Fruit fly (Drosophila melanogaster) S2 (cell line): ENCODE results near the gene CG31064.

ENCODE experiments used
- CG8478 ChIP-seq: fragments of >200 bp; optimal IDR thresholded peaks from 2 replicates; lab custom pipeline; 2018
- CTCF ChIP-seq, 2 experiments: fragments of >200 bp; optimal IDR thresholded peaks; 2 replicates each; lab custom pipeline; 2018

The CG31064 gene

dm6 chr3R:27238438-27239301, at the start of gene CG31064, which contains the start of gene PolA2:
TSS of gene CG31064 (minus strand) at chr3R:27239085.
TSS of gene PolA2 (plus strand) at chr3R:27239163.
- TF ChIP-seq CG8478 (lab: Kevin White, UChicago) (no peak), CTCF (optimal IDR thresholded peaks at IDR 0.05; lab: Kevin White, UChicago) (peak; percentile 19 to 31)

DNA sequence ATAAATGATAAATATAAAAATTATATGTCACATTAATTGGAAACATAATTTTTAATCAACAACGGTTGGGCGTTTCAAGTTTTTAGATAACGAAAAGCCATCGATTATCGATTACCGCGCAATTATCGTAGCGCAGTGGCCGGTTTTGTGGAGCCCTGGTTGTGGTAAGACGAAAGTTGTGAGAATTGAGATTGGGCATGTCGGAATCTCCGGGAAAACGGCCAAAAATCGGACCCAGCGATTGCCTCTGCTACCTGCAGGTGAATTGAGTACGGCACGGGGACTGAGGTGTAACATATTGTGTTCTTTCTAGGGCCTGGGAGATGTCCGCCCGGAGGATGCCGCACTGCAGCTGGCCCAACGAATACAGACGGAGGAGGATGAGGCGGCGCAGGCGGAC, 44.8 kb upstream of the CG31064 start, which contains the start of gene CG3368:
CG3368 (plus strand) TSS at position 136 of the 400 bp plus-strand sequence.
- TF ChIP-seq CTCF (optimal IDR thresholded peaks at IDR 0.05; lab: Kevin White, UChicago), result no peak
- no peak for TF ChIP-seq CG8478 (lab: Kevin White, UChicago)

dm6 chr3R:27282286-27282685, 43.4 kb upstream of the CG31064 start, which contains the start of gene mrt:
TSS of gene mrt (minus strand) at chr3R:27282661.
- no peak for TF ChIP-seq CTCF (optimal IDR thresholded peaks at IDR 0.05; lab: Kevin White, UChicago)
- no peak for TF ChIP-seq CG8478 (lab: Kevin White, UChicago)

- TF ChIP-seq CG8478 (lab: Kevin White, UChicago) (no peak), CTCF (optimal IDR thresholded peaks at IDR 0.05; lab: Kevin White, UChicago) (peak in 1 of 2 experiments; percentile 16)
These were observed 42.9 kb upstream of the CG31064 start for dm6 chr3R:27281811-27282131.

- TF ChIP-seq CTCF (optimal IDR thresholded peaks at IDR 0.05; lab: Kevin White, UChicago) (peak; percentile 3 to 15), CG8478 (lab: Kevin White, UChicago) (no peak)
These were observed 42.3 kb upstream of the CG31064 start for dm6 chr3R:27281022-27281810.

dm6 chr3R:27279478-27279877, 40.6 kb upstream of the CG31064 start:
- TF ChIP-seq CTCF (optimal IDR thresholded peaks at IDR 0.05; lab: Kevin White, UChicago) (no peak), CG8478 (lab: Kevin White, UChicago) (no peak)

DNA sequence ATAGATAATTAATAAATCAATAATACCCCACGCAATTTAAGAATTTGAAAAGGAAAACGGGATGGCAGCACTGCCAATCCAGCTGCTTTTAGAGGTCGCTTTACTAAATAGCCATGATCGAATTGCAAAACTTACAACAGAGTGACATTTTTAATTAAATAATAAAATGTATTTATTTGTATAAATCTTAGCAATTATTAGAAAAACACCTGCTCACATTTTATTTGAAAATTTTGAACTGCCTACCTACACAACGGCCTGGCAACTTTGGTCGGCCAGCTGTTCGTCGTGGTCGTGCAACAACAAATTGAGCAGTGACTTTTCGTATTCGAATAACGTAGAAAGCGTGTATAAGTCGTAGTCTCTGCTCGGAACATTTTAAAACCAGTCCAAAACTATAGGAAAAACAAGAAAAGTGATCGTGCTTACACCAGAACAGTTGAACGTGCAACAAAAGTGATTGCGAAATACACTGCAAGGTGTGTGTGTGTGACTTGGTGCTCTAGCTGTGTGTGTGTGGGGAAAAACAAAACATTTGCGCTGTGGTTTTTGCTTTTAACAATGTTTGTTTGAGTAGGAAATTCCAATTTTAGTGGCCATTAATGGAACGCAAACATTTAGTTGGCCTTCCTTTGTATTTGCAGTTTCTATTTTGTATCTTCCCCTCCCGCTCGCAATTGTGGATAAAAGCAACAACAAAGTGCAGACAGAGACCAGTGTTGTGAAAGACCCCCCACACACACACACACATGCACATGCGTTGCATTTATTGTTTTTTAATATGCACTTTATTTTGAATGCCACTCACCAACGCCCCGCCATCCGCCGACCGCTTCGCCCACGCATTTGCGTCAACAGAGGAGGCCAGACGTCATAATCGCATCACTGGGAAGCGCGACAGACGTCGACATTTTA, 35.9 kb upstream of the CG31064 start, which contains the start of gene CG5938:
CG5938 (plus strand) TSS at position 262 of the 915 bp plus-strand sequence.
- TF ChIP-seq CG8478 (lab: Kevin White, UChicago), result no peak
- TF ChIP-seq CTCF (optimal IDR thresholded peaks at IDR 0.05; lab: Kevin White, UChicago), result no peak

- TF ChIP-seq CTCF (optimal IDR thresholded peaks at IDR 0.05; lab: Kevin White, UChicago), result peak in 1 of 2 experiments; percentile 3
- TF ChIP-seq CG8478 (lab: Kevin White, UChicago), result no peak
These were observed 34.5 kb upstream of the CG31064 start, which contains the start of gene CG5934 for dm6 chr3R:27273118-27274062. TSS of gene CG5934 (plus strand) at chr3R:27273705.

dm6 chr3R:27272233-27272632, 33.3 kb upstream of the CG31064 start:
- no peak for TF ChIP-seq CTCF (optimal IDR thresholded peaks at IDR 0.05; lab: Kevin White, UChicago)
- no peak for TF ChIP-seq CG8478 (lab: Kevin White, UChicago)

- TF ChIP-seq CG8478 (lab: Kevin White, UChicago) (no peak), CTCF (optimal IDR thresholded peaks at IDR 0.05; lab: Kevin White, UChicago) (no peak)
These were observed 31.7 kb upstream of the CG31064 start for dm6 chr3R:27270379-27271266.

DNA sequence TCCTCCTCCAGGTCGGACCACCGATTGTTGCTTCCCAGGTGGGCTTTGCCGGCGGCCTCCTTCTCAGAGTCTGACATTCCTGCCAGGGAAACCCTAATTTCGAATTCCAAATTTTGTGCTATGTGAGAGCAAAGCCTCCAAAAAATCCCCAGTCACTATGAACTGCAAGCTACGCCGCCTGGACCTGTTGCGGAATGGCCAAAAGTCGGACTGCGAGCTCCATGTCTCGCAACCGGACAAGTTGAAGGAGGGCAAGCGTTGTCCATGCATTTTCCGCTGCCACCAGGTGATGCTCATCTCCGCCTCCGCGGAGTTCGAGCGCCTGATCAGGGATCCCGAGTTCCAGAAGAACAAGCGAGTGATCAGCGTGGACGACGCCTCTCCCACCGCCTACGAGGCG, 26.4 kb upstream of the CG31064 start, which contains the start of the genes CG14262 and CG14260:
CG14262 (minus strand) TSS at position 101 of the 400 bp plus-strand sequence.
CG14260 (plus strand) TSS at position 128 of the 400 bp plus-strand sequence.
- TF ChIP-seq CG8478 (lab: Kevin White, UChicago), result no peak
- no peak for TF ChIP-seq CTCF (optimal IDR thresholded peaks at IDR 0.05; lab: Kevin White, UChicago)
